Worm (Caenorhabditis elegans) whole organism, L4 larva: ENCODE data around the gene M110.10.
A peak's percentile ranks its signal among the peaks of the same experiment; 100 is the strongest.

Source experiments
- F26F4.8 ChIP-seq: fragments of 200-800 bp; sonication (Bioruptor generic); conservative IDR thresholded peaks from 2 replicates; pipeline ENCODE4 v1.3.6; 2022; ENCODE audit warnings: missing genetic modification characterization, missing compliant biosample characterization
- F37D6.2 ChIP-seq: sonication (generic microtip); optimal IDR thresholded peaks from 2 replicates; lab custom pipeline; 2016; ENCODE audit warnings: mild to moderate bottlenecking, missing genetic modification characterization, missing compliant biosample characterization
- F49E8.2 ChIP-seq: sonication (generic microtip); optimal IDR thresholded peaks from 2 replicates; lab custom pipeline; 2016; ENCODE audit warnings: missing compliant biosample characterization, mild to moderate bottlenecking, missing genetic modification characterization, borderline replicate concordance
- R02D3.7 ChIP-seq: fragments of 150-350 bp; sonication (generic microtip); optimal IDR thresholded peaks from 3 replicates; lab custom pipeline; 2014; ENCODE audit warnings: missing biosample characterization, missing genetic modification characterization
- Y105C5A.15 ChIP-seq: fragments of 200-800 bp; sonication (Bioruptor generic); IDR thresholded peaks from 2 replicates; pipeline ENCODE4 v1.3.6; 2022; ENCODE audit warnings: missing genetic modification characterization, missing compliant biosample characterization
- Y48G9A.11 ChIP-seq: fragments of 200-800 bp; sonication (Bioruptor generic); IDR thresholded peaks from 2 replicates; pipeline ENCODE4 v1.3.6; 2022; ENCODE audit warnings: missing genetic modification reagents, missing genetic modification characterization, missing compliant biosample characterization
- Y5F2A.4 ChIP-seq: fragments of 200-800 bp; sonication (Bioruptor generic); optimal IDR thresholded peaks from 2 replicates; lab custom pipeline; 2018; ENCODE audit warnings: mild to moderate bottlenecking, missing genetic modification characterization, missing compliant biosample characterization
- Y75B8A.6 ChIP-seq: fragments of 200-800 bp; sonication (Bioruptor generic); IDR thresholded peaks from 2 replicates; pipeline ENCODE4 v1.3.6; 2022; ENCODE audit warnings: missing genetic modification reagents, missing genetic modification characterization, missing compliant biosample characterization
- aha-1 ChIP-seq: fragments of 150-350 bp; peaks from one replicate; lab custom pipeline; 2014; ENCODE audit warnings: missing biosample characterization, missing genetic modification characterization
- arid-1 ChIP-seq: fragments of 200-800 bp; sonication (Bioruptor generic); conservative IDR thresholded peaks from 2 replicates; pipeline ENCODE4 v1.3.6; 2022; ENCODE audit warnings: missing genetic modification reagents, missing genetic modification characterization, missing compliant biosample characterization
- ceh-28 ChIP-seq: fragments of 150-350 bp; optimal IDR thresholded peaks from 2 replicates; lab custom pipeline; 2014; ENCODE audit warnings: missing biosample characterization, missing genetic modification reagents, missing genetic modification characterization
- ceh-44 ChIP-seq: fragments of 200-800 bp; sonication (Bioruptor generic); IDR thresholded peaks from 2 replicates; pipeline ENCODE4 v1.3.6; 2022; ENCODE audit warnings: missing genetic modification reagents, missing genetic modification characterization, missing compliant biosample characterization
- ces-1 ChIP-seq: fragments of 150-350 bp; sonication (generic microtip); optimal IDR thresholded peaks from 4 replicates; lab custom pipeline; 2014; ENCODE audit warnings: missing biosample characterization, missing genetic modification reagents, missing genetic modification characterization
- daf-12 ChIP-seq: fragments of 150-350 bp; optimal IDR thresholded peaks from 2 replicates; lab custom pipeline; 2014; ENCODE audit warnings: missing biosample characterization, missing genetic modification reagents, missing genetic modification characterization
- egl-27 ChIP-seq: sonication (generic microtip); optimal IDR thresholded peaks from 3 replicates; lab custom pipeline; 2017; ENCODE audit warnings: missing biosample characterization, missing genetic modification reagents, missing genetic modification characterization
- fkh-10 ChIP-seq: fragments of 150-350 bp; optimal IDR thresholded peaks from 2 replicates; lab custom pipeline; 2014; ENCODE audit warnings: missing biosample characterization, missing genetic modification reagents, missing genetic modification characterization
- fos-1 ChIP-seq: fragments of 150-350 bp; optimal IDR thresholded peaks from 2 replicates; lab custom pipeline; 2014; ENCODE audit warnings: missing biosample characterization, missing genetic modification characterization
- hlh-30 ChIP-seq: sonication (generic microtip); optimal IDR thresholded peaks from 2 replicates; lab custom pipeline; 2017; ENCODE audit warnings: antibody characterized with exemption, mild to moderate bottlenecking, missing genetic modification characterization, missing compliant biosample characterization; ENCODE audit not compliant: insufficient read depth
- hmg-1.1 ChIP-seq: fragments of 200-800 bp; sonication (Bioruptor generic); IDR thresholded peaks from 2 replicates; pipeline ENCODE4 v1.3.6; 2022; ENCODE audit warnings: missing genetic modification reagents, missing genetic modification characterization, missing compliant biosample characterization
- jun-1 ChIP-seq: fragments of 150-350 bp; optimal IDR thresholded peaks from 2 replicates; lab custom pipeline; 2014; ENCODE audit warnings: missing biosample characterization, missing genetic modification reagents, missing genetic modification characterization
- lim-7 ChIP-seq: fragments of 200-800 bp; sonication (Bioruptor generic); IDR thresholded peaks from 2 replicates; pipeline ENCODE4 v1.3.6; 2022; ENCODE audit warnings: missing genetic modification characterization, missing compliant biosample characterization
- lin-1 ChIP-seq: fragments of 200-800 bp; sonication (Bioruptor generic); IDR thresholded peaks from 2 replicates; pipeline ENCODE4 v1.3.6; 2022; ENCODE audit warnings: missing genetic modification reagents, missing genetic modification characterization, missing compliant biosample characterization
- lin-38 ChIP-seq: fragments of 200-800 bp; sonication (Bioruptor generic); IDR thresholded peaks from 2 replicates; pipeline ENCODE4 v1.3.6; 2022; ENCODE audit warnings: missing genetic modification reagents, missing genetic modification characterization, missing compliant biosample characterization
- lin-39 ChIP-seq: fragments of 150-350 bp; optimal IDR thresholded peaks from 2 replicates; lab custom pipeline; 2014; ENCODE audit warnings: missing biosample characterization, missing genetic modification reagents, missing genetic modification characterization
- lsy-2 ChIP-seq, 2 experiments: fragments of 150-350 bp in 1 of 2; sonication (generic microtip) in 1 of 2; optimal IDR thresholded peaks; 2 replicates each; lab custom pipeline; 2014 to 2017; ENCODE audit warnings: missing biosample characterization in 2 of 2, missing genetic modification characterization in 2 of 2
- madf-5 ChIP-seq, 2 experiments: fragments of 200-800 bp; sonication (Bioruptor generic); IDR thresholded peaks; 2 replicates each; pipeline ENCODE4 v1.3.6; 2022; ENCODE audit warnings: missing compliant biosample characterization in 2 of 2, missing genetic modification characterization in 2 of 2
- mdl-1 ChIP-seq, 2 experiments: fragments of 150-350 bp in 1 of 2; sonication (generic microtip) in 1 of 2; optimal IDR thresholded peaks; 2 replicates each; lab custom pipeline; 2014 to 2017; ENCODE audit warnings: missing biosample characterization in 2 of 2, missing genetic modification characterization in 2 of 2
- mes-2 ChIP-seq: sonication (generic microtip); optimal IDR thresholded peaks from 2 replicates; lab custom pipeline; 2016; ENCODE audit warnings: missing genotype, mild to moderate bottlenecking, missing genetic modification characterization, missing compliant biosample characterization; ENCODE audit not compliant: poor library complexity, severe bottlenecking
- mxl-2 ChIP-seq: fragments of 200-800 bp; sonication (Bioruptor generic); conservative IDR thresholded peaks from 2 replicates; pipeline ENCODE4 v1.3.6; 2022; ENCODE audit warnings: missing genetic modification reagents, missing genetic modification characterization, missing compliant biosample characterization
- nhr-10 ChIP-seq: fragments of 150-350 bp; optimal IDR thresholded peaks from 2 replicates; lab custom pipeline; 2014; ENCODE audit warnings: missing biosample characterization, missing genetic modification characterization
- nhr-11 ChIP-seq: fragments of 150-350 bp; optimal IDR thresholded peaks from 2 replicates; lab custom pipeline; 2014; ENCODE audit warnings: missing biosample characterization, missing genetic modification characterization
- nhr-237 ChIP-seq: sonication (generic microtip); optimal IDR thresholded peaks from 2 replicates; lab custom pipeline; 2017; ENCODE audit warnings: missing biosample characterization, missing genetic modification characterization
- nhr-41 ChIP-seq: fragments of 200-800 bp; sonication (Bioruptor generic); IDR thresholded peaks from 2 replicates; pipeline ENCODE4 v1.3.6; 2022; ENCODE audit warnings: missing genetic modification reagents, missing genetic modification characterization, missing compliant biosample characterization
- nhr-42 ChIP-seq: fragments of 200-800 bp; sonication (Bioruptor generic); IDR thresholded peaks from 2 replicates; pipeline ENCODE4 v1.3.6; 2022; ENCODE audit warnings: missing genetic modification characterization, missing compliant biosample characterization
- nhr-48 ChIP-seq: sonication (generic microtip); optimal IDR thresholded peaks from 2 replicates; lab custom pipeline; 2016; ENCODE audit warnings: mild to moderate bottlenecking, missing genetic modification characterization, missing compliant biosample characterization
- nhr-76 ChIP-seq: fragments of 150-350 bp; optimal IDR thresholded peaks from 2 replicates; lab custom pipeline; 2014; ENCODE audit warnings: missing biosample characterization, missing genetic modification characterization
- pha-4 ChIP-seq, 2 experiments: fragments of 150-350 bp in 1 of 2; fragments of 200-800 bp in 1 of 2; sonication (Bioruptor generic) in 1 of 2; IDR thresholded peaks in 1 of 2; optimal IDR thresholded peaks in 1 of 2; 2 replicates each; pipeline versions ENCODE4 v1.3.6 to Lab custom; 2014 to 2022; ENCODE audit warnings: missing genetic modification characterization in 2 of 2, missing genetic modification reagents in 2 of 2, missing biosample characterization in 1 of 2, missing compliant biosample characterization in 1 of 2
- php-3 ChIP-seq: fragments of 200-800 bp; sonication (Bioruptor generic); IDR thresholded peaks from 2 replicates; pipeline ENCODE4 v1.3.6; 2022; ENCODE audit warnings: missing genetic modification reagents, missing genetic modification characterization, missing compliant biosample characterization
- pqm-1 ChIP-seq: sonication (generic microtip); optimal IDR thresholded peaks from 2 replicates; lab custom pipeline; 2017; ENCODE audit warnings: missing biosample characterization, missing genetic modification characterization
- rbr-2 ChIP-seq: sonication (generic microtip); optimal IDR thresholded peaks from 2 replicates; lab custom pipeline; 2016; ENCODE audit warnings: missing genotype, missing genetic modification characterization, missing compliant biosample characterization
- sdz-12 ChIP-seq: fragments of 200-800 bp; sonication (Bioruptor generic); optimal IDR thresholded peaks from 2 replicates; lab custom pipeline; 2018; ENCODE audit warnings: mild to moderate bottlenecking, missing genetic modification characterization, missing compliant biosample characterization
- set-16 ChIP-seq: fragments of 200-800 bp; sonication (Bioruptor generic); IDR thresholded peaks from 2 replicates; pipeline ENCODE4 v1.3.6; 2022; ENCODE audit warnings: missing genetic modification reagents, missing genetic modification characterization, missing compliant biosample characterization
- skn-1 ChIP-seq: fragments of 150-350 bp; optimal IDR thresholded peaks from 2 replicates; lab custom pipeline; 2014; ENCODE audit warnings: missing biosample characterization, missing genetic modification characterization
- snpc-1.2 ChIP-seq: fragments of 200-800 bp; sonication (Bioruptor generic); IDR thresholded peaks from 2 replicates; pipeline ENCODE4 v1.3.6; 2022; ENCODE audit warnings: missing genetic modification reagents, missing genetic modification characterization, missing compliant biosample characterization
- spr-3 ChIP-seq: fragments of 200-800 bp; sonication (Bioruptor generic); optimal IDR thresholded peaks from 2 replicates; lab custom pipeline; 2018; ENCODE audit warnings: mild to moderate bottlenecking, missing genetic modification characterization, missing compliant biosample characterization
- zag-1 ChIP-seq: fragments of 150-350 bp; optimal IDR thresholded peaks from 2 replicates; lab custom pipeline; 2014; ENCODE audit warnings: missing biosample characterization, missing genetic modification characterization
- zip-11 ChIP-seq: fragments of 200-800 bp; sonication (Bioruptor generic); IDR thresholded peaks from 2 replicates; pipeline ENCODE4 v1.3.6; 2022; ENCODE audit warnings: missing genetic modification characterization, missing compliant biosample characterization
- zip-2 ChIP-seq: fragments of 150-350 bp; optimal IDR thresholded peaks from 2 replicates; lab custom pipeline; 2014; ENCODE audit warnings: missing biosample characterization, missing genetic modification characterization
- ztf-11 ChIP-seq: fragments of 150-350 bp; optimal IDR thresholded peaks from 2 replicates; lab custom pipeline; 2014; ENCODE audit warnings: missing biosample characterization, missing genetic modification characterization

M110.10 gene

DNA sequence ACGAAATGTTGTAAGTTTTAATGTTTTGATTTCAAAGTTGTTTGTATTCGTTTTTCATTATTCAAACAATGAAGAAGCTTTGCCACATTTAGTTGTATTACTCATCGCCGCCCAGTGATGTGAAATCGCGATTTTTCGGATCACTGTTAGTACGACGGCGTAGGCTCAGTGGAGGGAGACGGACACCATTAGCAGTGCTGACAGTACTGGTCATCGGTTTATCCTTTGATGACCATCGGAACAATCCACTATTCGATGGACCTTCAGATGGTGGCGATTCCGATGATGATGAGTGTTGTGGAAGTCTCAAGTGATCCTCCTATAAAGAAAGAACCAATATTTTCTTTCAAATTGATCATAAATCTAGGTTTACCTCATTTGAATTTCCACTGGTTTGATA is 26.8 kb downstream of the M110.10 start (continued):
- TF ChIP-seq F49E8.2: peak; percentile 6
- peak; percentile 54; the same call in 1 of the 2 replicates for TF ChIP-seq lin-38 (GFP tag; lab: Robert Waterston, UW)
- TF ChIP-seq jun-1: no peak
- TF ChIP-seq lin-1 (GFP tag; lab: Robert Waterston, UW): 0 out of 2 replicates have a peak, but pooled peaks have one; percentile 9
- TF ChIP-seq arid-1 (GFP tag; lab: Robert Waterston, UW): no peak
- no peak for TF ChIP-seq set-16 (GFP tag; lab: Robert Waterston, UW)
- no peak for TF ChIP-seq nhr-10 (tag; lab: Kevin White, UChicago)

DNA sequence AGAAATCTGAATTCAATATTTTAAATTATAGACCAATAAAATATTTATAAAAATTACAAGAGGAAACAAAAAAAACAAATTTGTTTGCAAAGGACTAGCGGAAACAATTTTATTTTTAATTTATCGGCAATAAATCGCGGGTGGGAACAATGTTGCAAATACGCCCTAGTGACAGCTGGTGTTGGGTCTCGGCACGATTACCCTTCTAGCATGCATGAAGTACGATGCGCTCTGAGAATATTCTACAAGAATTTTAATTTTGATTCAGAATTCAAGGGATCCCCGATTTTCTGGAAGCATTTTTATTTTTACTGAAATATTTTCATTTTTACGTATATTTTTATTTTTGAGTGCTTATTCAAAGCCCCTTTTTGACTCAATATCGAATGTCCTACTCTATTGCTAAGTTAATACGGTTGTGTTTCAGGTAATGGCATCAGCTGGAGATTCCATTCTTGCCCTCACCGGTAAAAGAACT is 29.2 kb downstream of the M110.10 start, which contains the start of the genes mig-5 and cct-1:
Gene mig-5 (minus strand): TSS at position 8 of the 478 bp plus-strand sequence.
Gene cct-1 (plus strand): TSS at position 428 of the 478 bp plus-strand sequence.
- TF ChIP-seq Y5F2A.4 (GFP tag; lab: Kevin White, UChicago) (peak; percentile 41), snpc-1.2 (GFP tag; lab: Robert Waterston, UW) (no peak), ztf-11 (no peak), mxl-2 (GFP tag; lab: Robert Waterston, UW) (peak; percentile 57; the same call in 1 of the 2 replicates), zip-11 (GFP tag; lab: Robert Waterston, UW) (no peak), F26F4.8 (no peak), hlh-30 (tag; lab: Kevin White, UChicago) (peak; percentile 90), set-16 (GFP tag; lab: Robert Waterston, UW) (no peak), madf-5 (GFP tag; IDR thresholded peaks at IDR 0.05; lab: Robert Waterston, UW) (no peak), nhr-41 (no peak), zip-2 (tag; lab: Kevin White, UChicago) (peak; percentile 81), F37D6.2 (tag; lab: Kevin White, UChicago) (peak; percentile 88), Y48G9A.11 (GFP tag; lab: Robert Waterston, UW) (peak; percentile 58), R02D3.7 (no peak), php-3 (GFP tag; lab: Robert Waterston, UW) (peak; percentile 96), nhr-42 (GFP tag; lab: Robert Waterston, UW) (peak; percentile 78; the same call in 1 of the 2 replicates), lin-39 (peak; percentile 83), Y75B8A.6 (GFP tag; lab: Robert Waterston, UW) (no peak), fkh-10 (GFP tag; lab: Kevin White, UChicago) (peak; percentile 97), fos-1 (tag; lab: Kevin White, UChicago) (peak; percentile 9), spr-3 (peak; percentile 78), pha-4 (GFP tag; IDR thresholded peaks at IDR 0.05; lab: Robert Waterston, UW) (peak; percentile 87), pha-4 (tag; optimal IDR thresholded peaks at IDR 0.05; lab: Kevin White, UChicago) (peak; percentile 88), zag-1 (tag; lab: Kevin White, UChicago) (peak; percentile 87), ces-1 (GFP tag; lab: Kevin White, UChicago) (peak; percentile 72), daf-12 (tag; lab: Kevin White, UChicago) (no peak), aha-1 (tag; lab: Kevin White, UChicago) (peak; percentile 85), pqm-1 (peak; percentile 62), sdz-12 (GFP tag; lab: Kevin White, UChicago) (no peak), nhr-48 (tag; lab: Kevin White, UChicago) (peak; percentile 87), egl-27 (tag; lab: Kevin White, UChicago) (no peak), lsy-2 (tag; optimal IDR thresholded peaks at IDR 0.05; lab: Kevin White, UChicago) (peak; percentile 99 to 100), hmg-1.1 (GFP tag; lab: Robert Waterston, UW) (peak; percentile 98), lim-7 (no peak), ceh-28 (peak; percentile 25), mes-2 (peak; percentile 98), nhr-76 (tag; lab: Kevin White, UChicago) (peak; percentile 2), rbr-2 (tag; lab: Kevin White, UChicago) (peak; percentile 96), mdl-1 (tag; optimal IDR thresholded peaks at IDR 0.05; lab: Kevin White, UChicago) (peak; percentile 51 to 75), ceh-44 (GFP tag; lab: Robert Waterston, UW) (peak; percentile 53; the same call in 1 of the 2 replicates), lin-38 (GFP tag; lab: Robert Waterston, UW) (peak; percentile 100), nhr-237 (tag; lab: Kevin White, UChicago) (peak; percentile 49), nhr-11 (peak; percentile 95), skn-1 (no peak), Y105C5A.15 (GFP tag; lab: Robert Waterston, UW) (no peak)
